Worm (Caenorhabditis elegans) whole organism, L4 larva: ENCODE results near the gene F35A5.1.

Source experiments
- D1046.2 ChIP-seq: fragments of 200-800 bp; sonication (Bioruptor generic); IDR thresholded peaks from 2 replicates; pipeline ENCODE4 v1.3.6; 2022; ENCODE audit warnings: missing genetic modification characterization, missing compliant biosample characterization
- F10B5.3 ChIP-seq: sonication (generic microtip); optimal IDR thresholded peaks from 2 replicates; lab custom pipeline; 2016; ENCODE audit warnings: mild to moderate bottlenecking, missing genetic modification characterization, missing compliant biosample characterization
- F26F4.8 ChIP-seq: fragments of 200-800 bp; sonication (Bioruptor generic); conservative IDR thresholded peaks from 2 replicates; pipeline ENCODE4 v1.3.6; 2022; ENCODE audit warnings: missing genetic modification characterization, missing compliant biosample characterization
- F49E8.2 ChIP-seq: sonication (generic microtip); optimal IDR thresholded peaks from 2 replicates; lab custom pipeline; 2016; ENCODE audit warnings: missing compliant biosample characterization, mild to moderate bottlenecking, missing genetic modification characterization, borderline replicate concordance
- T26A8.4 ChIP-seq: fragments of 200-800 bp; sonication (Bioruptor generic); IDR thresholded peaks from 2 replicates; pipeline ENCODE4 v1.3.6; 2022; ENCODE audit warnings: missing genetic modification characterization, missing compliant biosample characterization
- Y105C5A.15 ChIP-seq: fragments of 200-800 bp; sonication (Bioruptor generic); IDR thresholded peaks from 2 replicates; pipeline ENCODE4 v1.3.6; 2022; ENCODE audit warnings: missing genetic modification characterization, missing compliant biosample characterization
- ZK337.2 ChIP-seq: fragments of 200-800 bp; sonication (Bioruptor generic); IDR thresholded peaks from 2 replicates; pipeline ENCODE4 v1.3.6; 2022; ENCODE audit warnings: missing genetic modification reagents, missing genetic modification characterization, missing compliant biosample characterization
- aha-1 ChIP-seq: fragments of 150-350 bp; peaks from one replicate; lab custom pipeline; 2014; ENCODE audit warnings: missing biosample characterization, missing genetic modification characterization
- ama-1 ChIP-seq: fragments of 150-350 bp; optimal IDR thresholded peaks from 2 replicates; lab custom pipeline; 2014; ENCODE audit warnings: inconsistent platforms, mixed read lengths
- arid-1 ChIP-seq: fragments of 200-800 bp; sonication (Bioruptor generic); conservative IDR thresholded peaks from 2 replicates; pipeline ENCODE4 v1.3.6; 2022; ENCODE audit warnings: missing genetic modification reagents, missing genetic modification characterization, missing compliant biosample characterization
- ceh-20 ChIP-seq: fragments of 200-800 bp; sonication (Bioruptor generic); IDR thresholded peaks from 2 replicates; pipeline ENCODE4 v1.3.6; 2022; ENCODE audit warnings: missing genetic modification reagents, missing genetic modification characterization, missing compliant biosample characterization
- ces-1 ChIP-seq: fragments of 150-350 bp; sonication (generic microtip); optimal IDR thresholded peaks from 4 replicates; lab custom pipeline; 2014; ENCODE audit warnings: missing biosample characterization, missing genetic modification reagents, missing genetic modification characterization
- daf-16 ChIP-seq, 3 experiments: sonication (generic microtip); optimal IDR thresholded peaks; 2 replicates each; lab custom pipeline; 2016 to 2017; ENCODE audit warnings: missing genetic modification characterization in 3 of 3, missing genetic modification reagents in 3 of 3, mild to moderate bottlenecking in 2 of 3, missing compliant biosample characterization in 2 of 3, missing biosample characterization in 1 of 3, moderate library complexity in 1 of 3
- daf-19 ChIP-seq: fragments of 200-800 bp; sonication (Bioruptor generic); conservative IDR thresholded peaks from 2 replicates; pipeline ENCODE4 v1.3.6; 2022; ENCODE audit warnings: missing genetic modification characterization, missing compliant biosample characterization
- daf-8 ChIP-seq: fragments of 200-800 bp; sonication (Bioruptor generic); IDR thresholded peaks from 2 replicates; pipeline ENCODE4 v1.3.6; 2022; ENCODE audit warnings: missing genetic modification characterization, missing compliant biosample characterization
- dmd-8 ChIP-seq: fragments of 200-800 bp; sonication (Bioruptor generic); IDR thresholded peaks from 2 replicates; pipeline ENCODE4 v1.3.6; 2022; ENCODE audit warnings: missing genetic modification characterization, missing compliant biosample characterization
- dmd-9 ChIP-seq: fragments of 200-800 bp; sonication (Bioruptor generic); IDR thresholded peaks from 2 replicates; pipeline ENCODE4 v1.3.6; 2022; ENCODE audit warnings: missing genetic modification reagents, missing genetic modification characterization, missing compliant biosample characterization
- dpl-1 ChIP-seq: fragments of 150-350 bp; optimal IDR thresholded peaks from 2 replicates; lab custom pipeline; 2014; ENCODE audit warnings: missing biosample characterization, missing genetic modification reagents, missing genetic modification characterization
- gei-8 ChIP-seq: fragments of 200-800 bp; sonication (Bioruptor generic); optimal IDR thresholded peaks from 2 replicates; lab custom pipeline; 2018; ENCODE audit warnings: mild to moderate bottlenecking, missing genetic modification characterization, missing compliant biosample characterization
- hif-1 ChIP-seq, 2 experiments: sonication (generic microtip); optimal IDR thresholded peaks; 2 replicates each; lab custom pipeline; 2016 to 2017; ENCODE audit warnings: missing compliant biosample characterization in 2 of 2, missing genetic modification characterization in 2 of 2, missing genetic modification reagents in 2 of 2, missing genotype in 2 of 2, mild to moderate bottlenecking in 1 of 2
- hlh-11 ChIP-seq: fragments of 200-800 bp; sonication (Bioruptor generic); optimal IDR thresholded peaks from 2 replicates; lab custom pipeline; 2018; ENCODE audit warnings: mild to moderate bottlenecking, missing genetic modification characterization, missing compliant biosample characterization
- lin-1 ChIP-seq: fragments of 200-800 bp; sonication (Bioruptor generic); IDR thresholded peaks from 2 replicates; pipeline ENCODE4 v1.3.6; 2022; ENCODE audit warnings: missing genetic modification reagents, missing genetic modification characterization, missing compliant biosample characterization
- lin-15B ChIP-seq: fragments of 150-350 bp; sonication (generic microtip); optimal IDR thresholded peaks from 3 replicates; lab custom pipeline; 2014; ENCODE audit warnings: missing biosample characterization, missing genetic modification characterization
- lsy-2 ChIP-seq, 2 experiments: fragments of 150-350 bp in 1 of 2; sonication (generic microtip) in 1 of 2; optimal IDR thresholded peaks; 2 replicates each; lab custom pipeline; 2014 to 2017; ENCODE audit warnings: missing biosample characterization in 2 of 2, missing genetic modification characterization in 2 of 2
- mxl-2 ChIP-seq: fragments of 200-800 bp; sonication (Bioruptor generic); conservative IDR thresholded peaks from 2 replicates; pipeline ENCODE4 v1.3.6; 2022; ENCODE audit warnings: missing genetic modification reagents, missing genetic modification characterization, missing compliant biosample characterization
- nhr-28 ChIP-seq: fragments of 150-350 bp; optimal IDR thresholded peaks from 2 replicates; lab custom pipeline; 2014; ENCODE audit warnings: missing biosample characterization, missing genetic modification characterization
- nhr-41 ChIP-seq: fragments of 200-800 bp; sonication (Bioruptor generic); IDR thresholded peaks from 2 replicates; pipeline ENCODE4 v1.3.6; 2022; ENCODE audit warnings: missing genetic modification reagents, missing genetic modification characterization, missing compliant biosample characterization
- nhr-42 ChIP-seq: fragments of 200-800 bp; sonication (Bioruptor generic); IDR thresholded peaks from 2 replicates; pipeline ENCODE4 v1.3.6; 2022; ENCODE audit warnings: missing genetic modification characterization, missing compliant biosample characterization
- nhr-48 ChIP-seq: sonication (generic microtip); optimal IDR thresholded peaks from 2 replicates; lab custom pipeline; 2016; ENCODE audit warnings: mild to moderate bottlenecking, missing genetic modification characterization, missing compliant biosample characterization
- php-3 ChIP-seq: fragments of 200-800 bp; sonication (Bioruptor generic); IDR thresholded peaks from 2 replicates; pipeline ENCODE4 v1.3.6; 2022; ENCODE audit warnings: missing genetic modification reagents, missing genetic modification characterization, missing compliant biosample characterization
- rbr-2 ChIP-seq: sonication (generic microtip); optimal IDR thresholded peaks from 2 replicates; lab custom pipeline; 2016; ENCODE audit warnings: missing genotype, missing genetic modification characterization, missing compliant biosample characterization
- snpc-1.2 ChIP-seq: fragments of 200-800 bp; sonication (Bioruptor generic); IDR thresholded peaks from 2 replicates; pipeline ENCODE4 v1.3.6; 2022; ENCODE audit warnings: missing genetic modification reagents, missing genetic modification characterization, missing compliant biosample characterization
- snpc-4 ChIP-seq: fragments of 150-350 bp; optimal IDR thresholded peaks from 2 replicates; lab custom pipeline; 2014; ENCODE audit warnings: missing biosample characterization, missing genetic modification characterization
- unc-130 ChIP-seq: sonication (generic microtip); optimal IDR thresholded peaks from 2 replicates; lab custom pipeline; 2016; ENCODE audit warnings: missing genetic modification reagents, missing genetic modification characterization, missing compliant biosample characterization
- unc-39 ChIP-seq: sonication (generic microtip); optimal IDR thresholded peaks from 2 replicates; lab custom pipeline; 2017; ENCODE audit warnings: missing biosample characterization, missing genetic modification characterization
- zfp-3 ChIP-seq: fragments of 200-800 bp; sonication (Bioruptor generic); conservative IDR thresholded peaks from 2 replicates; pipeline ENCODE4 v1.3.6; 2022; ENCODE audit warnings: missing genetic modification reagents, missing genetic modification characterization, missing compliant biosample characterization
- zip-11 ChIP-seq: fragments of 200-800 bp; sonication (Bioruptor generic); IDR thresholded peaks from 2 replicates; pipeline ENCODE4 v1.3.6; 2022; ENCODE audit warnings: missing genetic modification characterization, missing compliant biosample characterization
- ztf-7 ChIP-seq: fragments of 150-350 bp; optimal IDR thresholded peaks from 2 replicates; lab custom pipeline; 2014; ENCODE audit warnings: missing biosample characterization, missing genetic modification characterization

F35A5.1 gene

ce11 chrX:3807166-3807565, at the start of gene F35A5.1:
Gene F35A5.1 (plus strand): TSS chrX:3807466.
- TF ChIP-seq aha-1 (no peak), zip-11 (no peak), T26A8.4 (GFP tag; lab: Robert Waterston, UW) (no peak), lsy-2 (tag; optimal IDR thresholded peaks at IDR 0.05; lab: Kevin White, UChicago) (no peak), hif-1 (tag; optimal IDR thresholded peaks at IDR 0.05; lab: Kevin White, UChicago) (no peak), ama-1 (lab: Kevin White, UChicago) (no peak), dmd-9 (GFP tag; lab: Robert Waterston, UW) (no peak), nhr-28 (tag; lab: Kevin White, UChicago) (no peak), lin-1 (GFP tag; lab: Robert Waterston, UW) (no peak), daf-19 (no peak), daf-16 (GFP tag; optimal IDR thresholded peaks at IDR 0.05; lab: Kevin White, UChicago) (no peak), daf-16 (tag; optimal IDR thresholded peaks at IDR 0.05; lab: Kevin White, UChicago) (no peak), nhr-42 (no peak), nhr-41 (GFP tag; lab: Robert Waterston, UW) (no peak), gei-8 (GFP tag; lab: Kevin White, UChicago) (no peak), rbr-2 (no peak), Y105C5A.15 (GFP tag; lab: Robert Waterston, UW) (no peak), F49E8.2 (no peak)

DNA sequence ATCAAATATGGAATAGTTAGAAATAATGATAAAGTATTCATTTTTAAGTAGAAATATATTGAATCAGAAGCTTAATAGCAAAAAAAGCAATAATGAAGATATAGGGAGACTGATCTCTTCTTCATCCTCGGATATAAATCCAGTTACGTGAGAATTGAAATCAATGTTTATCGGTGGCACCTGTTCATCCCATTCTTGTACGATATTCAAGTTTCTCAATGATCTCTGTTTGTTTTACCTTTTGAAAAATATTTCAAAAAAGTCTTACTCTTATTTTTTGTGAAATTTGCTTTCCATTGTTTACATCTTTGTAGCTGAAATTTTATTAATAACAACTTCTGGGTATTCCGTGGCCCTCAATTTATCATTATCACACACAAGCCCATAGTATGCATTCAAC, 48.9 kb upstream of the F35A5.1 start, which contains the start of gene T14G12.12:
TSS of gene T14G12.12 (minus strand) at position 101 of the 400 bp plus-strand sequence.
- TF ChIP-seq lin-15B (tag; lab: Kevin White, UChicago) (no peak), arid-1 (GFP tag; lab: Robert Waterston, UW) (no peak), T26A8.4 (GFP tag; lab: Robert Waterston, UW) (no peak), snpc-1.2 (GFP tag; lab: Robert Waterston, UW) (no peak)

ce11 chrX:3759345-3759744, 47.9 kb upstream of the F35A5.1 start, which contains the start of gene T14G12.6:
Gene T14G12.6 (minus strand): TSS chrX:3759445.
- TF ChIP-seq unc-130 (GFP tag; lab: Kevin White, UChicago) (no peak), T26A8.4 (GFP tag; lab: Robert Waterston, UW) (no peak), F26F4.8 (no peak), ZK337.2 (GFP tag; lab: Robert Waterston, UW) (no peak), daf-8 (GFP tag; lab: Robert Waterston, UW) (no peak), nhr-28 (tag; lab: Kevin White, UChicago) (no peak), arid-1 (GFP tag; lab: Robert Waterston, UW) (no peak), dmd-8 (no peak), gei-8 (GFP tag; lab: Kevin White, UChicago) (no peak), F10B5.3 (tag; lab: Kevin White, UChicago) (no peak), aha-1 (no peak), ces-1 (GFP tag; lab: Kevin White, UChicago) (no peak), zfp-3 (no peak), php-3 (no peak), ztf-7 (tag; lab: Kevin White, UChicago) (no peak), ceh-20 (GFP tag; lab: Robert Waterston, UW) (no peak), snpc-4 (tag; lab: Kevin White, UChicago) (no peak), dpl-1 (GFP tag; lab: Kevin White, UChicago) (no peak), zip-11 (no peak)
- TF ChIP-seq, all 104 proteins: peak for 0

DNA sequence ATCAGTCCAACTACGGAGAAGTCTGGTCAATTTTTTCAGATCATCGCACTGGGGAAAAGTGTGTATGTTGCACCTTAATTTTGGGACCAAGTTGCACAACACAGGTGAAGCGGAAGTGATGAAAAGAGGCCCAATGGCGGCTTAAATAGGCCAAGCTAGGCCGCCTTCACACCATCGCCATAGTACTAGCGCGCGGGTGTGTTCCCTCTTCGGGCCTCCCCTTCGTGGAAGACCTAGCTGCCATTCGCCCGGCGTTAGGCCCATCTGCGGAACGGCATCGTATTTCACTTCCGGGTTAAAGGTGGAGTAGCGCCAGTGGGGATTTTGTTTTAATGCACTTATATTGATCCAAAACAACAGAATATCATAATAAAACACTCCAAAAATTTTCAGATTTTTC, 47.4 kb upstream of the F35A5.1 start:
- TF ChIP-seq daf-16 (GFP tag; optimal IDR thresholded peaks at IDR 0.05; lab: Kevin White, UChicago) = no peak
- TF ChIP-seq daf-16 (tag; optimal IDR thresholded peaks at IDR 0.05; lab: Kevin White, UChicago) = no peak
- TF ChIP-seq mxl-2 (GFP tag; lab: Robert Waterston, UW) = 0 out of 2 replicates have a peak, but pooled peaks have one; percentile 16
- TF ChIP-seq gei-8 (GFP tag; lab: Kevin White, UChicago) = no peak
- no peak for TF ChIP-seq unc-39 (tag; lab: Kevin White, UChicago)
- no peak for TF ChIP-seq hlh-11 (tag; lab: Kevin White, UChicago)
- TF ChIP-seq D1046.2 (GFP tag; lab: Robert Waterston, UW) = 0 out of 2 replicates have a peak, but pooled peaks have one; percentile 34
- no peak for TF ChIP-seq nhr-48 (tag; lab: Kevin White, UChicago)
- no peak for TF ChIP-seq F10B5.3 (tag; lab: Kevin White, UChicago)
